Fruit fly (Drosophila melanogaster) S2 (cell line): ENCODE data around the gene CG17404.
A peak's percentile ranks its signal among the peaks of the same experiment; 100 is the strongest.

Experiments used
- CG8478 ChIP-seq: fragments of >200 bp; optimal IDR thresholded peaks from 2 replicates; lab custom pipeline; 2018
- CTCF ChIP-seq, 2 experiments: fragments of >200 bp; optimal IDR thresholded peaks; 2 replicates each; lab custom pipeline; 2018

CG17404 gene

dm6 chr3R:12236804-12237203 lies 12.0 kb upstream of the CG17404 start, which contains the start of gene Cyp313a2:
Cyp313a2 (minus strand) TSS chr3R:12236904.
- TF ChIP-seq CTCF (optimal IDR thresholded peaks at IDR 0.05; lab: Kevin White, UChicago) (no peak), CG8478 (lab: Kevin White, UChicago) (no peak)

- TF ChIP-seq CTCF (optimal IDR thresholded peaks at IDR 0.05; lab: Kevin White, UChicago) = no peak
- no peak for TF ChIP-seq CG8478 (lab: Kevin White, UChicago)
Measured at dm6 chr3R:12234584-12234983, 9.8 kb upstream of the CG17404 start, which contains the start of gene Cyp313a5. Cyp313a5 (minus strand) TSS chr3R:12234684.

dm6 chr3R:12232629-12233028 lies 7.8 kb upstream of the CG17404 start, which contains the start of gene Pglym87:
Pglym87 (minus strand) TSS chr3R:12232729.
- TF ChIP-seq CTCF (optimal IDR thresholded peaks at IDR 0.05; lab: Kevin White, UChicago) (no peak), CG8478 (lab: Kevin White, UChicago) (no peak)

dm6 chr3R:12229113-12229512 lies 4.3 kb upstream of the CG17404 start, which contains the start of gene CG3916:
CG3916 (plus strand) TSS chr3R:12229413.
- TF ChIP-seq CTCF (optimal IDR thresholded peaks at IDR 0.05; lab: Kevin White, UChicago) = no peak
- TF ChIP-seq CG8478 (lab: Kevin White, UChicago) = no peak

dm6 chr3R:12226239-12226638 lies 1.4 kb upstream of the CG17404 start, which contains the start of gene CG12256:
CG12256 (minus strand) TSS chr3R:12226339.
- no peak for TF ChIP-seq CTCF (optimal IDR thresholded peaks at IDR 0.05; lab: Kevin White, UChicago)
- TF ChIP-seq CG8478 (lab: Kevin White, UChicago) = no peak

- TF ChIP-seq CTCF (optimal IDR thresholded peaks at IDR 0.05; lab: Kevin White, UChicago) = peak; percentile 86 to 91
- no peak for TF ChIP-seq CG8478 (lab: Kevin White, UChicago)
Measured at dm6 chr3R:12222093-12222492, 2.7 kb downstream of the CG17404 start, which contains the start of gene Rsbp15. Rsbp15 (plus strand) TSS chr3R:12222387.

dm6 chr3R:12221366-12221916 lies 3.4 kb downstream of the CG17404 start, which contains the start of gene CG4860:
CG4860 (minus strand) TSS chr3R:12221464.
- TF ChIP-seq CTCF (optimal IDR thresholded peaks at IDR 0.05; lab: Kevin White, UChicago) = no peak
- no peak for TF ChIP-seq CG8478 (lab: Kevin White, UChicago)

dm6 chr3R:12219497-12219896 lies 5.3 kb downstream of the CG17404 start, which contains the start of gene Cog1:
Cog1 (minus strand) TSS chr3R:12219686.
- TF ChIP-seq CG8478 (lab: Kevin White, UChicago) = no peak
- no peak for TF ChIP-seq CTCF (optimal IDR thresholded peaks at IDR 0.05; lab: Kevin White, UChicago)

dm6 chr3R:12214201-12214600 lies 10.6 kb downstream of the CG17404 start, which contains the start of gene CG14742:
CG14742 (plus strand) TSS chr3R:12214501.
- TF ChIP-seq CG8478 (lab: Kevin White, UChicago) (no peak), CTCF (optimal IDR thresholded peaks at IDR 0.05; lab: Kevin White, UChicago) (no peak)

- no peak for TF ChIP-seq CTCF (optimal IDR thresholded peaks at IDR 0.05; lab: Kevin White, UChicago)
- TF ChIP-seq CG8478 (lab: Kevin White, UChicago) = no peak
Measured at dm6 chr3R:12211552-12211951, 13.3 kb downstream of the CG17404 start.

dm6 chr3R:12210260-12210659 lies 14.6 kb downstream of the CG17404 start, which contains the start of gene CG4830:
CG4830 (minus strand) TSS chr3R:12210360.
- TF ChIP-seq CTCF (optimal IDR thresholded peaks at IDR 0.05; lab: Kevin White, UChicago) = no peak
- TF ChIP-seq CG8478 (lab: Kevin White, UChicago) = no peak

dm6 chr3R:12197641-12198040 lies 27.2 kb downstream of the CG17404 start, which contains the start of gene Adk1:
Adk1 (plus strand) TSS chr3R:12197941.
- TF ChIP-seq CTCF (optimal IDR thresholded peaks at IDR 0.05; lab: Kevin White, UChicago) = no peak
- no peak for TF ChIP-seq CG8478 (lab: Kevin White, UChicago)

dm6 chr3R:12196100-12196499 lies 28.7 kb downstream of the CG17404 start:
- no peak for TF ChIP-seq CTCF (optimal IDR thresholded peaks at IDR 0.05; lab: Kevin White, UChicago)
- TF ChIP-seq CG8478 (lab: Kevin White, UChicago) = no peak

- no peak for TF ChIP-seq CG8478 (lab: Kevin White, UChicago)
Measured at dm6 chr3R:12194911-12195310, 29.9 kb downstream of the CG17404 start, which contains the start of the genes eIF3d2 and CG43450. eIF3d2 (minus strand) TSS chr3R:12195011. CG43450 (plus strand) TSS chr3R:12195294.

dm6 chr3R:12185615-12186014 lies 39.2 kb downstream of the CG17404 start:
- TF ChIP-seq CTCF (optimal IDR thresholded peaks at IDR 0.05; lab: Kevin White, UChicago) (no peak), CG8478 (lab: Kevin White, UChicago) (no peak)
